Worm (Caenorhabditis elegans) whole organism, late embryonic: ENCODE data around the gene fbxa-156.
A peak's percentile ranks its signal among the peaks of the same experiment; 100 is the strongest.

Experiments used
- C08G9.2 ChIP-seq: sonication (generic microtip); optimal IDR thresholded peaks from 2 replicates; lab custom pipeline; 2016; ENCODE audit warnings: mild to moderate bottlenecking, missing genetic modification characterization, moderate library complexity, missing compliant biosample characterization
- C38D4.7 ChIP-seq: fragments of 200-800 bp; sonication (Bioruptor generic); optimal IDR thresholded peaks from 2 replicates; lab custom pipeline; 2018; ENCODE audit warnings: mild to moderate bottlenecking, missing genetic modification characterization, moderate library complexity, missing compliant biosample characterization
- F13H6.1 ChIP-seq: sonication (generic microtip); optimal IDR thresholded peaks from 2 replicates; lab custom pipeline; 2016; ENCODE audit warnings: missing genetic modification characterization, missing compliant biosample characterization
- K02D7.2 ChIP-seq: sonication (generic microtip); optimal IDR thresholded peaks from 2 replicates; lab custom pipeline; 2017; ENCODE audit warnings: mild to moderate bottlenecking, missing genetic modification characterization, missing compliant biosample characterization
- T23F11.4 ChIP-seq: fragments of 200-800 bp; sonication (Bioruptor generic); optimal IDR thresholded peaks from 2 replicates; lab custom pipeline; 2018; ENCODE audit warnings: mild to moderate bottlenecking, missing genetic modification characterization, missing compliant biosample characterization
- Y22D7AL.16 ChIP-seq: sonication (generic microtip); optimal IDR thresholded peaks from 2 replicates; lab custom pipeline; 2016; ENCODE audit warnings: missing genetic modification characterization, missing compliant biosample characterization
- ahr-1 ChIP-seq: sonication (generic microtip); optimal IDR thresholded peaks from 2 replicates; lab custom pipeline; 2016; ENCODE audit warnings: missing genetic modification characterization, missing compliant biosample characterization
- ama-1 ChIP-seq: fragments of 150-350 bp; optimal IDR thresholded peaks from 2 replicates; lab custom pipeline; 2014
- ceh-14 ChIP-seq: sonication (generic microtip); optimal IDR thresholded peaks from 2 replicates; lab custom pipeline; 2016; ENCODE audit warnings: missing genotype, missing genetic modification characterization, missing compliant biosample characterization
- ceh-18 ChIP-seq: sonication (generic microtip); optimal IDR thresholded peaks from 2 replicates; lab custom pipeline; 2016; ENCODE audit warnings: missing genetic modification characterization, missing compliant biosample characterization
- ceh-19 ChIP-seq: fragments of 200-800 bp; sonication (Bioruptor generic); optimal IDR thresholded peaks from 2 replicates; lab custom pipeline; 2018; ENCODE audit warnings: mild to moderate bottlenecking, missing genetic modification characterization, missing compliant biosample characterization
- ceh-22 ChIP-seq: sonication (generic microtip); optimal IDR thresholded peaks from 2 replicates; lab custom pipeline; 2017; ENCODE audit warnings: missing biosample characterization, missing genetic modification characterization
- ceh-31 ChIP-seq: sonication (generic microtip); optimal IDR thresholded peaks from 2 replicates; lab custom pipeline; 2016; ENCODE audit warnings: missing genetic modification characterization, missing compliant biosample characterization
- ceh-34 ChIP-seq: sonication (generic microtip); optimal IDR thresholded peaks from 2 replicates; lab custom pipeline; 2016; ENCODE audit warnings: mild to moderate bottlenecking, missing genetic modification characterization, missing compliant biosample characterization
- ceh-45 ChIP-seq: fragments of 200-800 bp; sonication (Bioruptor generic); IDR thresholded peaks from 2 replicates; pipeline ENCODE4 v1.3.6; 2022; ENCODE audit warnings: missing genetic modification reagents, missing genetic modification characterization, missing compliant biosample characterization
- ceh-6 ChIP-seq: fragments of 200-800 bp; sonication (Bioruptor generic); optimal IDR thresholded peaks from 2 replicates; lab custom pipeline; 2018; ENCODE audit warnings: mild to moderate bottlenecking, missing genetic modification characterization, missing compliant biosample characterization
- ceh-9 ChIP-seq: sonication (generic microtip); optimal IDR thresholded peaks from 2 replicates; lab custom pipeline; 2016; ENCODE audit warnings: mild to moderate bottlenecking, missing genetic modification characterization, inconsistent platforms, missing compliant biosample characterization
- che-1 ChIP-seq: sonication (generic microtip); optimal IDR thresholded peaks from 2 replicates; lab custom pipeline; 2016; ENCODE audit warnings: mild to moderate bottlenecking, missing genetic modification characterization, missing compliant biosample characterization
- dmd-4 ChIP-seq: sonication (generic microtip); optimal IDR thresholded peaks from 2 replicates; lab custom pipeline; 2016; ENCODE audit warnings: borderline replicate concordance, missing genetic modification characterization, missing compliant biosample characterization
- dve-1 ChIP-seq: sonication (generic microtip); optimal IDR thresholded peaks from 2 replicates; lab custom pipeline; 2017; ENCODE audit warnings: antibody characterized with exemption, mild to moderate bottlenecking, missing genetic modification characterization, missing compliant biosample characterization
- elt-2 ChIP-seq: sonication (generic microtip); optimal IDR thresholded peaks from 2 replicates; lab custom pipeline; 2016; ENCODE audit warnings: missing genetic modification reagents, missing genetic modification characterization, missing compliant biosample characterization
- eyg-1 ChIP-seq: sonication (generic microtip); optimal IDR thresholded peaks from 2 replicates; lab custom pipeline; 2016; ENCODE audit warnings: missing genotype, missing genetic modification characterization, missing compliant biosample characterization
- fkh-10 ChIP-seq: fragments of 150-350 bp; optimal IDR thresholded peaks from 2 replicates; lab custom pipeline; 2014; ENCODE audit warnings: missing biosample characterization, missing genetic modification reagents, missing genetic modification characterization
- hlh-13 ChIP-seq: fragments of 200-800 bp; sonication (Bioruptor generic); optimal IDR thresholded peaks from 2 replicates; lab custom pipeline; 2018; ENCODE audit warnings: mild to moderate bottlenecking, missing genetic modification characterization, missing compliant biosample characterization
- hlh-30 ChIP-seq: sonication (generic microtip); optimal IDR thresholded peaks from 2 replicates; lab custom pipeline; 2017; ENCODE audit warnings: antibody characterized with exemption, missing genetic modification characterization, missing compliant biosample characterization; ENCODE audit not compliant: insufficient read depth
- hlh-6 ChIP-seq: sonication (generic microtip); optimal IDR thresholded peaks from 2 replicates; lab custom pipeline; 2016; ENCODE audit warnings: missing genotype, missing genetic modification characterization, missing compliant biosample characterization
- hlh-8 ChIP-seq: sonication (generic microtip); optimal IDR thresholded peaks from 2 replicates; lab custom pipeline; 2016; ENCODE audit warnings: missing genotype, missing genetic modification characterization, missing compliant biosample characterization
- madf-2 ChIP-seq: sonication (generic microtip); optimal IDR thresholded peaks from 2 replicates; lab custom pipeline; 2017; ENCODE audit warnings: missing genetic modification characterization, missing compliant biosample characterization
- nfya-1 ChIP-seq: sonication (generic microtip); optimal IDR thresholded peaks from 2 replicates; lab custom pipeline; 2017; ENCODE audit warnings: missing genetic modification characterization, mild to moderate bottlenecking, missing compliant biosample characterization, antibody characterized with exemption, moderate library complexity
- nhr-11 ChIP-seq: fragments of 150-350 bp; optimal IDR thresholded peaks from 2 replicates; lab custom pipeline; 2014; ENCODE audit warnings: missing biosample characterization, missing genetic modification characterization
- npax-4 ChIP-seq: sonication (generic microtip); optimal IDR thresholded peaks from 2 replicates; lab custom pipeline; 2016; ENCODE audit warnings: missing genetic modification characterization, missing compliant biosample characterization
- odd-2 ChIP-seq: sonication (generic microtip); optimal IDR thresholded peaks from 2 replicates; lab custom pipeline; 2017; ENCODE audit warnings: antibody characterized with exemption, mild to moderate bottlenecking, missing genetic modification characterization, missing compliant biosample characterization
- pag-3 ChIP-seq: sonication (generic microtip); optimal IDR thresholded peaks from 2 replicates; lab custom pipeline; 2016; ENCODE audit warnings: missing compliant biosample characterization, missing genetic modification characterization, borderline replicate concordance
- pax-1 ChIP-seq: fragments of 150-350 bp; optimal IDR thresholded peaks from 2 replicates; lab custom pipeline; 2014; ENCODE audit warnings: missing biosample characterization, missing genetic modification characterization
- pha-2 ChIP-seq: sonication (generic microtip); optimal IDR thresholded peaks from 2 replicates; lab custom pipeline; 2017; ENCODE audit warnings: mild to moderate bottlenecking, missing genetic modification characterization, missing compliant biosample characterization
- pqm-1 ChIP-seq: sonication (generic microtip); optimal IDR thresholded peaks from 2 replicates; lab custom pipeline; 2016; ENCODE audit warnings: missing genetic modification characterization, missing compliant biosample characterization
- pros-1 ChIP-seq: fragments of 150-350 bp; optimal IDR thresholded peaks from 2 replicates; lab custom pipeline; 2014; ENCODE audit warnings: missing biosample characterization, missing genetic modification reagents, missing genetic modification characterization
- rnt-1 ChIP-seq: sonication (generic microtip); optimal IDR thresholded peaks from 2 replicates; lab custom pipeline; 2016; ENCODE audit warnings: missing genetic modification characterization, missing compliant biosample characterization
- sdc-2 ChIP-seq: sonication (generic microtip); optimal IDR thresholded peaks from 2 replicates; lab custom pipeline; 2016; ENCODE audit warnings: missing genotype, missing genetic modification characterization, missing compliant biosample characterization
- sox-2 ChIP-seq: fragments of 200-800 bp; sonication (Bioruptor generic); IDR thresholded peaks from 2 replicates; pipeline ENCODE4 v1.3.6; 2022; ENCODE audit warnings: missing genetic modification reagents, missing genetic modification characterization, missing compliant biosample characterization
- sox-4 ChIP-seq: sonication (generic microtip); optimal IDR thresholded peaks from 2 replicates; lab custom pipeline; 2017; ENCODE audit warnings: mild to moderate bottlenecking, missing genetic modification characterization, inconsistent platforms, missing compliant biosample characterization
- syd-9 ChIP-seq: sonication (generic microtip); optimal IDR thresholded peaks from 2 replicates; lab custom pipeline; 2016; ENCODE audit warnings: mild to moderate bottlenecking, missing genetic modification characterization, moderate library complexity, missing compliant biosample characterization
- tbx-2 ChIP-seq: sonication (generic microtip); optimal IDR thresholded peaks from 2 replicates; lab custom pipeline; 2016; ENCODE audit warnings: missing genetic modification characterization, missing compliant biosample characterization
- tbx-7 ChIP-seq: sonication (generic microtip); optimal IDR thresholded peaks from 2 replicates; lab custom pipeline; 2016; ENCODE audit warnings: missing genotype, missing genetic modification characterization, missing compliant biosample characterization
- ttx-3 ChIP-seq: sonication (generic microtip); optimal IDR thresholded peaks from 2 replicates; lab custom pipeline; 2016; ENCODE audit warnings: missing genetic modification reagents, missing genetic modification characterization, missing compliant biosample characterization
- unc-3 ChIP-seq, 2 experiments: fragments of 200-800 bp in 1 of 2; sonication (Bioruptor generic) in 1 of 2; sonication (generic microtip) in 1 of 2; conservative IDR thresholded peaks in 1 of 2; optimal IDR thresholded peaks in 1 of 2; 2 replicates each; pipeline versions ENCODE4 v1.3.6 to Lab custom; 2016 to 2022; ENCODE audit warnings: missing compliant biosample characterization in 2 of 2, missing genetic modification characterization in 2 of 2, missing genetic modification reagents in 1 of 2
- unc-42 ChIP-seq: sonication (generic microtip); optimal IDR thresholded peaks from 2 replicates; lab custom pipeline; 2016; ENCODE audit warnings: missing genotype, missing genetic modification characterization, missing compliant biosample characterization
- unc-55 ChIP-seq: sonication (generic microtip); optimal IDR thresholded peaks from 2 replicates; lab custom pipeline; 2017; ENCODE audit warnings: missing biosample characterization, missing genetic modification reagents, missing genetic modification characterization
- unc-86 ChIP-seq: sonication (generic microtip); optimal IDR thresholded peaks from 2 replicates; lab custom pipeline; 2016; ENCODE audit warnings: missing genetic modification characterization, missing compliant biosample characterization

fbxa-156 gene

ce11 chrV:17859519-17859918 lies 37.1 kb downstream of the fbxa-156 start:
- TF ChIP-seq elt-2 (tag; lab: Kevin White, UChicago) (no peak), sox-4 (tag; lab: Kevin White, UChicago) (no peak), ceh-19 (no peak), K02D7.2 (no peak), unc-86 (tag; lab: Kevin White, UChicago) (no peak), ceh-9 (no peak)

- TF ChIP-seq ceh-22 (tag; lab: Kevin White, UChicago), result no peak
- no peak for TF ChIP-seq tbx-2 (tag; lab: Kevin White, UChicago)
Measured at ce11 chrV:17859065-17859464, 37.5 kb downstream of the fbxa-156 start.

- peak; percentile 67 for TF ChIP-seq pag-3 (tag; lab: Kevin White, UChicago)
- no peak for TF ChIP-seq pax-1 (tag; lab: Kevin White, UChicago)
- TF ChIP-seq ceh-14 (tag; lab: Kevin White, UChicago), result peak; percentile 77
- no peak for TF ChIP-seq pqm-1 (tag; lab: Kevin White, UChicago)
- peak; percentile 55 for TF ChIP-seq fkh-10 (GFP tag; lab: Kevin White, UChicago)
- peak; percentile 65 for TF ChIP-seq F13H6.1
- no peak for TF ChIP-seq ama-1 (lab: Kevin White, UChicago)
- no peak for TF ChIP-seq hlh-8 (tag; lab: Kevin White, UChicago)
- no peak for TF ChIP-seq che-1 (tag; lab: Kevin White, UChicago)
- no peak for TF ChIP-seq tbx-7 (tag; lab: Kevin White, UChicago)
- TF ChIP-seq ttx-3, result no peak
- peak; percentile 74 for TF ChIP-seq unc-55
- no peak for TF ChIP-seq T23F11.4 (GFP tag; lab: Kevin White, UChicago)
- peak; percentile 23 for TF ChIP-seq ceh-19
- peak; percentile 86 for TF ChIP-seq ceh-18 (tag; lab: Kevin White, UChicago)
- TF ChIP-seq tbx-2 (tag; lab: Kevin White, UChicago), result peak; percentile 37
- peak; percentile 47 for TF ChIP-seq hlh-6
- TF ChIP-seq C08G9.2 (tag; lab: Kevin White, UChicago), result peak; percentile 34
- no peak for TF ChIP-seq ahr-1
- TF ChIP-seq unc-3 (GFP tag; conservative IDR thresholded peaks at IDR 0.05; lab: Robert Waterston, UW), result no peak
- TF ChIP-seq unc-3 (tag; optimal IDR thresholded peaks at IDR 0.05; lab: Kevin White, UChicago), result no peak
- peak; percentile 97 for TF ChIP-seq unc-42 (tag; lab: Kevin White, UChicago)
- no peak for TF ChIP-seq odd-2 (tag; lab: Kevin White, UChicago)
- TF ChIP-seq Y22D7AL.16 (tag; lab: Kevin White, UChicago), result no peak
- TF ChIP-seq nfya-1 (tag; lab: Kevin White, UChicago), result peak; percentile 98
- TF ChIP-seq pha-2 (tag; lab: Kevin White, UChicago), result no peak
- TF ChIP-seq pros-1 (tag; lab: Kevin White, UChicago), result peak; percentile 15
- TF ChIP-seq syd-9 (tag; lab: Kevin White, UChicago), result peak; percentile 34
- no peak for TF ChIP-seq dmd-4
- no peak for TF ChIP-seq ceh-45 (GFP tag; lab: Robert Waterston, UW)
- no peak for TF ChIP-seq eyg-1
- no peak for TF ChIP-seq K02D7.2
- no peak for TF ChIP-seq madf-2 (tag; lab: Kevin White, UChicago)
- TF ChIP-seq hlh-13 (GFP tag; lab: Kevin White, UChicago), result no peak
- no peak for TF ChIP-seq ceh-6
- peak; percentile 57 for TF ChIP-seq dve-1 (tag; lab: Kevin White, UChicago)
- TF ChIP-seq sdc-2 (tag; lab: Kevin White, UChicago), result no peak
- TF ChIP-seq hlh-30 (tag; lab: Kevin White, UChicago), result peak; percentile 55
- peak; percentile 83 for TF ChIP-seq ceh-31 (tag; lab: Kevin White, UChicago)
- TF ChIP-seq C38D4.7, result no peak
- peak; percentile 58 for TF ChIP-seq ceh-34
- TF ChIP-seq unc-86 (tag; lab: Kevin White, UChicago), result peak; percentile 16
- TF ChIP-seq nhr-11 (tag; lab: Kevin White, UChicago), result no peak
- TF ChIP-seq npax-4 (tag; lab: Kevin White, UChicago), result no peak
- TF ChIP-seq sox-2, result no peak
- TF ChIP-seq rnt-1 (tag; lab: Kevin White, UChicago), result peak; percentile 58
Measured at ce11 chrV:17857901-17858300, 38.7 kb downstream of the fbxa-156 start.
